Worm (Caenorhabditis elegans) whole organism, early embryonic: ENCODE data around the gene vha-14.

Experiments
- B0310.2 ChIP-seq: sonication (generic microtip); optimal IDR thresholded peaks from 2 replicates; lab custom pipeline; 2016; ENCODE audit warnings: mild to moderate bottlenecking, missing genetic modification characterization, missing compliant biosample characterization
- F13C5.2 ChIP-seq: sonication (generic microtip); optimal IDR thresholded peaks from 2 replicates; lab custom pipeline; 2017; ENCODE audit warnings: mild to moderate bottlenecking, missing genetic modification characterization, inconsistent platforms, missing compliant biosample characterization
- aly-1 ChIP-seq: sonication (generic microtip); optimal IDR thresholded peaks from 2 replicates; lab custom pipeline; 2016; ENCODE audit warnings: missing genetic modification characterization, missing compliant biosample characterization
- ama-1 ChIP-seq: fragments of 150-350 bp; optimal IDR thresholded peaks from 2 replicates; lab custom pipeline; 2014
- ceh-13 ChIP-seq: fragments of 200-800 bp; sonication (Bioruptor generic); optimal IDR thresholded peaks from 2 replicates; lab custom pipeline; 2018; ENCODE audit warnings: mild to moderate bottlenecking, missing genetic modification characterization, missing compliant biosample characterization
- ceh-36 ChIP-seq: sonication (generic microtip); optimal IDR thresholded peaks from 2 replicates; lab custom pipeline; 2016; ENCODE audit warnings: missing genetic modification characterization, inconsistent platforms, missing compliant biosample characterization
- ets-7 ChIP-seq: sonication (generic microtip); optimal IDR thresholded peaks from 2 replicates; lab custom pipeline; 2016; ENCODE audit warnings: missing genotype, missing genetic modification characterization, missing compliant biosample characterization
- flt-1 ChIP-seq: fragments of 200-800 bp; sonication (Bioruptor generic); IDR thresholded peaks from 2 replicates; pipeline ENCODE4 v1.3.6; 2022; ENCODE audit warnings: missing genetic modification characterization, missing compliant biosample characterization
- hmbx-1 ChIP-seq: sonication (generic microtip); optimal IDR thresholded peaks from 2 replicates; lab custom pipeline; 2016; ENCODE audit warnings: mild to moderate bottlenecking, missing genetic modification characterization, missing compliant biosample characterization
- hmg-4 ChIP-seq: fragments of 200-800 bp; sonication (Bioruptor generic); optimal IDR thresholded peaks from 2 replicates; lab custom pipeline; 2018; ENCODE audit warnings: mild to moderate bottlenecking, missing genetic modification characterization, missing compliant biosample characterization
- hnd-1 ChIP-seq: sonication (generic microtip); optimal IDR thresholded peaks from 2 replicates; lab custom pipeline; 2016; ENCODE audit warnings: missing genetic modification characterization, missing compliant biosample characterization
- pes-1 ChIP-seq: fragments of 200-800 bp; sonication (Bioruptor generic); IDR thresholded peaks from 2 replicates; pipeline ENCODE4 v1.3.6; 2022; ENCODE audit warnings: missing genetic modification reagents, missing genetic modification characterization, missing compliant biosample characterization
- scrt-1 ChIP-seq: fragments of 200-800 bp; sonication (Bioruptor generic); IDR thresholded peaks from 2 replicates; pipeline ENCODE4 v1.3.6; 2022; ENCODE audit warnings: missing genetic modification characterization, missing compliant biosample characterization
- sea-1 ChIP-seq: fragments of 200-800 bp; sonication (Bioruptor generic); conservative IDR thresholded peaks from 2 replicates; pipeline ENCODE4 v1.3.6; 2022; ENCODE audit warnings: missing genetic modification characterization, missing compliant biosample characterization
- tbx-11 ChIP-seq: fragments of 200-800 bp; sonication (Bioruptor generic); IDR thresholded peaks from 2 replicates; pipeline ENCODE4 v1.3.6; 2022; ENCODE audit warnings: missing genetic modification characterization, missing compliant biosample characterization
- tbx-37 ChIP-seq: fragments of 200-800 bp; sonication (Bioruptor generic); conservative IDR thresholded peaks from 2 replicates; pipeline ENCODE4 v1.3.6; 2022; ENCODE audit warnings: missing genetic modification reagents, missing genetic modification characterization, missing compliant biosample characterization
- tra-4 ChIP-seq: sonication (generic microtip); optimal IDR thresholded peaks from 2 replicates; lab custom pipeline; 2017; ENCODE audit warnings: missing genetic modification characterization, missing compliant biosample characterization

The vha-14 gene

ce11 chrIII:9487454-9487853 is 20.4 kb upstream of the vha-14 start:
- TF ChIP-seq flt-1 (GFP tag; lab: Robert Waterston, UW): no peak
- no peak for TF ChIP-seq B0310.2 (tag; lab: Kevin White, UChicago)
- TF ChIP-seq ceh-13 (GFP tag; lab: Kevin White, UChicago): no peak
- TF ChIP-seq hmbx-1: no peak
- no peak for TF ChIP-seq tbx-37 (GFP tag; lab: Robert Waterston, UW)
- no peak for TF ChIP-seq sea-1 (GFP tag; lab: Robert Waterston, UW)

ce11 chrIII:9488027-9488426 is 19.9 kb upstream of the vha-14 start:
- TF ChIP-seq ceh-13 (GFP tag; lab: Kevin White, UChicago) (no peak), tra-4 (tag; lab: Kevin White, UChicago) (no peak), hmbx-1 (no peak), tbx-11 (GFP tag; lab: Robert Waterston, UW) (no peak), sea-1 (GFP tag; lab: Robert Waterston, UW) (no peak), flt-1 (GFP tag; lab: Robert Waterston, UW) (no peak), ceh-36 (tag; lab: Kevin White, UChicago) (no peak), ama-1 (lab: Kevin White, UChicago) (no peak), F13C5.2 (tag; lab: Kevin White, UChicago) (no peak), ets-7 (tag; lab: Kevin White, UChicago) (no peak), scrt-1 (GFP tag; lab: Robert Waterston, UW) (no peak), aly-1 (tag; lab: Kevin White, UChicago) (no peak)

ce11 chrIII:9488431-9488830 is 19.5 kb upstream of the vha-14 start, which contains the start of gene nlp-36:
Gene nlp-36, plus strand, starts transcription at chrIII:9488731.
- no peak for TF ChIP-seq aly-1 (tag; lab: Kevin White, UChicago)
- TF ChIP-seq ceh-13 (GFP tag; lab: Kevin White, UChicago): no peak
- TF ChIP-seq pes-1 (GFP tag; lab: Robert Waterston, UW): no peak
- TF ChIP-seq tbx-11 (GFP tag; lab: Robert Waterston, UW): no peak
- TF ChIP-seq ama-1 (lab: Kevin White, UChicago): no peak
- no peak for TF ChIP-seq hmbx-1
- TF ChIP-seq tbx-37 (GFP tag; lab: Robert Waterston, UW): no peak

ce11 chrIII:9489798-9490197 is 18.1 kb upstream of the vha-14 start:
- TF ChIP-seq hnd-1 (tag; lab: Kevin White, UChicago): no peak
- TF ChIP-seq aly-1 (tag; lab: Kevin White, UChicago): no peak
- TF ChIP-seq ceh-36 (tag; lab: Kevin White, UChicago): no peak
- TF ChIP-seq hmbx-1: no peak
- TF ChIP-seq ets-7 (tag; lab: Kevin White, UChicago): no peak
- TF ChIP-seq B0310.2 (tag; lab: Kevin White, UChicago): no peak
- TF ChIP-seq scrt-1 (GFP tag; lab: Robert Waterston, UW): no peak
- TF ChIP-seq sea-1 (GFP tag; lab: Robert Waterston, UW): no peak
- no peak for TF ChIP-seq F13C5.2 (tag; lab: Kevin White, UChicago)

ce11 chrIII:9490783-9491547 is 16.9 kb upstream of the vha-14 start, which contains the start of the genes dars-1 and ctr-9:
Gene dars-1, minus strand, starts transcription at chrIII:9491215.
Gene ctr-9, plus strand, starts transcription at chrIII:9491396.
- no peak for TF ChIP-seq B0310.2 (tag; lab: Kevin White, UChicago)
- TF ChIP-seq ama-1 (lab: Kevin White, UChicago): no peak
- no peak for TF ChIP-seq hnd-1 (tag; lab: Kevin White, UChicago)
- no peak for TF ChIP-seq hmbx-1
- no peak for TF ChIP-seq flt-1 (GFP tag; lab: Robert Waterston, UW)
- no peak for TF ChIP-seq aly-1 (tag; lab: Kevin White, UChicago)
- no peak for TF ChIP-seq ceh-36 (tag; lab: Kevin White, UChicago)

ce11 chrIII:9494209-9494608 is 13.7 kb upstream of the vha-14 start:
- TF ChIP-seq ets-7 (tag; lab: Kevin White, UChicago): no peak
- no peak for TF ChIP-seq tbx-11 (GFP tag; lab: Robert Waterston, UW)
- no peak for TF ChIP-seq hmbx-1
- TF ChIP-seq ceh-13 (GFP tag; lab: Kevin White, UChicago): no peak
- TF ChIP-seq F13C5.2 (tag; lab: Kevin White, UChicago): no peak
- TF ChIP-seq flt-1 (GFP tag; lab: Robert Waterston, UW): no peak
- TF ChIP-seq B0310.2 (tag; lab: Kevin White, UChicago): no peak
- TF ChIP-seq hmg-4 (GFP tag; lab: Kevin White, UChicago): no peak
- TF ChIP-seq tbx-37 (GFP tag; lab: Robert Waterston, UW): no peak
- TF ChIP-seq sea-1 (GFP tag; lab: Robert Waterston, UW): no peak
- TF ChIP-seq aly-1 (tag; lab: Kevin White, UChicago): no peak
- no peak for TF ChIP-seq pes-1 (GFP tag; lab: Robert Waterston, UW)

ce11 chrIII:9496083-9496482 is 11.8 kb upstream of the vha-14 start:
- TF ChIP-seq hmbx-1 (no peak), aly-1 (tag; lab: Kevin White, UChicago) (no peak)

ce11 chrIII:9497412-9497811 is 10.5 kb upstream of the vha-14 start:
- TF ChIP-seq ceh-13 (GFP tag; lab: Kevin White, UChicago): no peak
